Worm (Caenorhabditis elegans): Measurements from ENCODE around the gene W05E10.2.

Gene W05E10.2

ce11 chrV:11664875-11665384 lies 22.0 kb upstream of the W05E10.2 start, which contains the start of gene ceh-27:
TSS of gene ceh-27 (minus strand) at chrV:11665102.
- TF ChIP-seq pha-2 (tag; optimal IDR thresholded peaks at IDR 0.05): peak; percentile 63
- no peak for TF ChIP-seq sox-2 (GFP tag; IDR thresholded peaks at IDR 0.05)
- no peak for TF ChIP-seq pros-1 (tag; optimal IDR thresholded peaks at IDR 0.05)
- no peak for TF ChIP-seq dve-1 (tag; optimal IDR thresholded peaks at IDR 0.05)
- TF ChIP-seq ceh-6 (GFP tag; optimal IDR thresholded peaks at IDR 0.05): no peak
- peak; percentile 71 for TF ChIP-seq nfya-1 (tag; optimal IDR thresholded peaks at IDR 0.05)

ce11 chrV:11667176-11667575 lies 19.8 kb upstream of the W05E10.2 start, which contains the start of gene F46F3.3:
TSS of gene F46F3.3 (plus strand) at chrV:11667476.
- TF ChIP-seq hlh-8 (tag; optimal IDR thresholded peaks at IDR 0.05) (no peak), lim-6 (tag; optimal IDR thresholded peaks at IDR 0.05) (no peak), tbx-2 (tag; optimal IDR thresholded peaks at IDR 0.05) (no peak), npax-4 (tag; optimal IDR thresholded peaks at IDR 0.05) (no peak), pag-3 (tag; optimal IDR thresholded peaks at IDR 0.05; ENCODE audit: borderline replicate concordance) (no peak), ama-1 (optimal IDR thresholded peaks at IDR 0.05) (no peak), hlh-6 (tag; optimal IDR thresholded peaks at IDR 0.05) (no peak)

DNA sequence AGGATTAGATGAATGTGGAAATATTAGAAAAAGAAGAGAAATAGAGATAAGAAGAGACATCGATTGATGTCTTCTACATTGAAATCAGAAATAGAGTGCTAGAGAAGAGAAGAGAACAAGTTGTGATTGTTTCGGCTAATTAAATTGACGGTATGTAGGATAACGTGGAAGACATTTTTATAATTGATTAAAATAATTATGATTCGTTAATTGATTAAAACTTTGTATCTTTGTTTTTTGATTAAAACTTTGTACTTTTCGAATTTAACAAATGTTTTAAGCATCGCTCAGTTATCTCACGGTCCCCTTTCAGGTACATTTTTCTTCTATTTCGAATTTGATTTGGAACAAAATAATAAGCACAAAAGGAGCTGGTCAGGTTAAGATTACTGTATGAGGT lies 14.5 kb upstream of the W05E10.2 start, which contains the start of gene lgc-44:
Gene lgc-44 (minus strand): TSS at position 101 of the 400 bp plus-strand sequence.
- TF ChIP-seq dve-1 (tag; optimal IDR thresholded peaks at IDR 0.05): no peak
- TF ChIP-seq K02D7.2 (tag; optimal IDR thresholded peaks at IDR 0.05): no peak
- TF ChIP-seq nhr-232 (tag; optimal IDR thresholded peaks at IDR 0.05): no peak
- TF ChIP-seq ttx-3 (tag; optimal IDR thresholded peaks at IDR 0.05): no peak

DNA sequence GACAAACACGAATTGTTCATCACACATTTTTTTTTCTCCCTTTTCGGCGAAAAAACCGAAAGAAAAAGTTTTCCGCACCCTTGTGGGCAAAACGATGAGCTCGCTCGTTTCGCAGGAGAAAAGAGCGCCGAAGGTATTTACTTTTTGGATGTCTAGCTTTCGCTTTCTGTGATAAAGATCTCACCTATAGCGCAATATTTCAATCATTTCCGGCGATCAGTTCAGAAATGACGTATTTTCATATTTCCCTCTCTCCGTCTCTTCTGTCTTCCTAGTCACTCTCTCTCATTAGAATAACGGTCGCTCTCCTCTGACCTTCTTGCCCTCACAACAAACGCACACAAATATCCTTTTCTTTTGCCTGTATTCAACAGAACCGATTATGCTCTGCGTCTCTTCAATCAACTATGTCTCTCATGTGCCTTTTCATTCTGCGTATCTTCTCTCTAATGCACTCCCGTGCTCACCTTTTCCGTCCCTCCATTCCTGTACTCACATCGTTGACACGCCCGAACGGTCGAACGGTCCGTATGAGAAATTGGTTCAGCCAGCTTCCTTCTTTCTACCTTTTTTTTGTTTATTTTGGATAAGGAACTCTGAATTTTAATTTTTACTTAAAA lies 13.1 kb upstream of the W05E10.2 start:
- TF ChIP-seq tbx-2 (tag; optimal IDR thresholded peaks at IDR 0.05) (peak; percentile 1), pha-2 (tag; optimal IDR thresholded peaks at IDR 0.05) (peak; percentile 57), ceh-30 (tag; optimal IDR thresholded peaks at IDR 0.05) (no peak), nhr-232 (tag; optimal IDR thresholded peaks at IDR 0.05) (no peak), ref-2 (tag; optimal IDR thresholded peaks at IDR 0.05) (peak; percentile 57), syd-9 (tag; optimal IDR thresholded peaks at IDR 0.05) (no peak), pros-1 (tag; optimal IDR thresholded peaks at IDR 0.05) (no peak), ceh-31 (tag; optimal IDR thresholded peaks at IDR 0.05) (peak; percentile 3), pax-1 (tag; optimal IDR thresholded peaks at IDR 0.05) (peak; percentile 27), ceh-24 (tag; optimal IDR thresholded peaks at IDR 0.05) (no peak), nfya-1 (tag; optimal IDR thresholded peaks at IDR 0.05) (peak; percentile 45), rnt-1 (tag; optimal IDR thresholded peaks at IDR 0.05) (peak; percentile 13), fkh-6 (tag; optimal IDR thresholded peaks at IDR 0.05) (no peak), sox-2 (GFP tag; IDR thresholded peaks at IDR 0.05) (peak; percentile 9; the same call in 1 of the 2 replicates), hlh-30 (tag; optimal IDR thresholded peaks at IDR 0.05; ENCODE audit: insufficient read depth) (peak; percentile 65), gmeb-2 (tag; optimal IDR thresholded peaks at IDR 0.05) (no peak)

- TF ChIP-seq elt-2 (tag; optimal IDR thresholded peaks at IDR 0.05) (peak; percentile 68), ceh-2 (tag; optimal IDR thresholded peaks at IDR 0.05) (no peak), fkh-10 (GFP tag; optimal IDR thresholded peaks at IDR 0.05) (peak; percentile 5), unc-42 (tag; optimal IDR thresholded peaks at IDR 0.05) (peak; percentile 89), pros-1 (tag; optimal IDR thresholded peaks at IDR 0.05) (no peak), pha-2 (tag; optimal IDR thresholded peaks at IDR 0.05) (peak; percentile 7), Y22D7AL.16 (tag; optimal IDR thresholded peaks at IDR 0.05) (no peak)
Observed at ce11 chrV:11674594-11675579, 12.1 kb upstream of the W05E10.2 start.

All from whole organism, late embryonic.